Worm (Caenorhabditis elegans): ENCODE results near the gene str-61.

str-61 gene

DNA sequence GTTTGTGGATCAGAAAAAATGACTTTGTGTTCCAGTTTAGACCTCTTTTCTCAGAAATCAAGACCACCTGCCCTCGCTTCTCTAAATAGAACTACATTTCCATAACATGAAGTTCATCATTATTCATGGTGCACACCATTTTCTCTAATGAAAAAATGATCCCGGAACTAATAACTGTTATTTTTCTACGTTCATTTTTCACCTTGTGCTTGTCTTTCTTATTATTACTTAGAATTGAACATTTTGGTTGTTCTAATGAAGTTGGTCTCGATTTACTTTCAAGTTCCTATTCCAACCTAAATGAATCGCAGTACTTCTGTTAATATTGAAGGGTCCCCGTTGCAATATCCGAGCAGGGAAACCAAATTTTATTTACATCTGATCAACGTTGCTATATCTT is 11.8 kb upstream of the str-61 start, which contains the start of gene srw-36:
srw-36 (plus strand) TSS at position 301 of the 400 bp plus-strand sequence.
- TF ChIP-seq zag-1 (tag; optimal IDR thresholded peaks at IDR 0.05): no peak
- no peak for TF ChIP-seq lin-39 (tag; optimal IDR thresholded peaks at IDR 0.05)
- TF ChIP-seq mab-9 (GFP tag; IDR thresholded peaks at IDR 0.05): no peak
- TF ChIP-seq lin-35 (GFP tag; optimal IDR thresholded peaks at IDR 0.05): no peak
- no peak for TF ChIP-seq dsc-1 (tag; optimal IDR thresholded peaks at IDR 0.05)
- no peak for TF ChIP-seq nhr-28 (tag; optimal IDR thresholded peaks at IDR 0.05)
- TF ChIP-seq jun-1 (tag; optimal IDR thresholded peaks at IDR 0.05): no peak
- TF ChIP-seq alr-1 (tag; optimal IDR thresholded peaks at IDR 0.05; ENCODE audit: borderline replicate concordance): no peak
- no peak for TF ChIP-seq mdl-1 (tag; optimal IDR thresholded peaks at IDR 0.05)
- TF ChIP-seq nhr-12 (tag; optimal IDR thresholded peaks at IDR 0.05): no peak
- TF ChIP-seq hlh-4 (tag; optimal IDR thresholded peaks at IDR 0.05): no peak

DNA sequence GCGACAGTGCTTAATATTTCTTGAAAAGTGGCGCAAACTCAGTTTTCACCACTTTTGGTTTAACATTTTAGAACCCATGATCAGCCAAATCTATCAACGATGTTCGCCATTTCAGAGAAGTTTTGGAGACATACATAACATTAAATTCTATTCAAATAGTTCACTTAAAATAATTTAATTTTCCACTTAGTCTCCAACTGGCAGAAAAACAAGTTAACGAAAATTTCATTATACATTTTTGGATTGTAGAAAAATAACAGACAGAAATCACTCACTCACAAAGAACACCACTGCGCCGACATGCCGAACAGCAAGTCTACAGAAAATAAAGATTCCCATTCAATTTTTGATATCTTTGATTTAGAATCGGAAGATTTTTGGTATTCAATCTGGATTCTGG is 8.9 kb upstream of the str-61 start, which contains the start of gene srw-44:
srw-44 (plus strand) TSS at position 301 of the 400 bp plus-strand sequence.
- TF ChIP-seq lir-3 (tag; optimal IDR thresholded peaks at IDR 0.05; ENCODE audit: poor library complexity): no peak
- TF ChIP-seq C16A3.4 (tag; optimal IDR thresholded peaks at IDR 0.05): no peak
- no peak for TF ChIP-seq Y116A8C.19 (tag; optimal IDR thresholded peaks at IDR 0.05; ENCODE audit: borderline replicate concordance)
- no peak for TF ChIP-seq unc-62 (GFP tag; optimal IDR thresholded peaks at IDR 0.05)
- TF ChIP-seq pax-3 (tag; optimal IDR thresholded peaks at IDR 0.05): no peak

DNA sequence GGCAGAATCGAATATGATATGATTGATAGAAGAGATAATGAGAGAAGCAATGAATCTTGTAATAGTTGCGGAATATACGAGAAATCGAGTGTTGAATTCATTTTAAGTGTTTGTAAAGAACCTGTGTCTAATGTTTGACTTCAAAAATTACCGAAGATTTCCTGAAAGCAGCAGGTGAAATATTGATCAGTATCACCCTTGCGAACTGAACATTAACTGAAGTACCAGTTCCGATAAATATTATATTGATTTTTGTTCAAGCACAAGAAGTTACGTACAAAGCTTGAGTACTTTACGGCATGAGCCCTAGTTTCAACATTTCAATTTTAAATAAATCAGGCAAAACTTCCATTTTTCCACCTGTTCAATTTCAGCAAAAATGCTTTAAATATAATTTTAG is 8.1 kb upstream of the str-61 start, which contains the start of gene srz-103:
srz-103 (minus strand) TSS at position 101 of the 400 bp plus-strand sequence.
- TF ChIP-seq efl-1 (optimal IDR thresholded peaks at IDR 0.05) (no peak), efl-1 (GFP tag; optimal IDR thresholded peaks at IDR 0.05 in 1 of 2) (no peak), dsc-1 (tag; optimal IDR thresholded peaks at IDR 0.05) (no peak), elt-2 (tag; optimal IDR thresholded peaks at IDR 0.05) (no peak), nhr-84 (tag; optimal IDR thresholded peaks at IDR 0.05) (no peak), xbp-1 (tag; optimal IDR thresholded peaks at IDR 0.05) (no peak), nhr-76 (tag; optimal IDR thresholded peaks at IDR 0.05) (no peak), sptf-1 (tag; optimal IDR thresholded peaks at IDR 0.05) (no peak), lin-14 (GFP tag; optimal IDR thresholded peaks at IDR 0.05) (no peak), blmp-1 (tag; optimal IDR thresholded peaks at IDR 0.05) (no peak), jun-1 (tag; optimal IDR thresholded peaks at IDR 0.05) (no peak), efl-3 (GFP tag; optimal IDR thresholded peaks at IDR 0.05) (no peak), snpc-4 (tag; optimal IDR thresholded peaks at IDR 0.05) (no peak), nhr-20 (tag; optimal IDR thresholded peaks at IDR 0.05) (no peak), ceh-82 (tag; optimal IDR thresholded peaks at IDR 0.05) (no peak), C34B4.2 (tag; optimal IDR thresholded peaks at IDR 0.05) (no peak), elt-3 (tag; optimal IDR thresholded peaks at IDR 0.05) (no peak), fkh-10 (GFP tag; optimal IDR thresholded peaks at IDR 0.05) (no peak), aha-1 (tag; optimal IDR thresholded peaks at IDR 0.05) (no peak), nhr-85 (tag) (no peak), sup-37 (GFP tag; optimal IDR thresholded peaks at IDR 0.05) (no peak)

ce11 chrV:16675553-16675952 is 4.5 kb upstream of the str-61 start, which contains the start of gene srz-1:
srz-1 (plus strand) TSS chrV:16675853.
- TF ChIP-seq F16B12.6 (tag; optimal IDR thresholded peaks at IDR 0.05): no peak
- no peak for TF ChIP-seq irx-1 (tag; optimal IDR thresholded peaks at IDR 0.05)
- no peak for TF ChIP-seq vab-15 (tag; optimal IDR thresholded peaks at IDR 0.05)
- no peak for TF ChIP-seq unc-130 (tag; optimal IDR thresholded peaks at IDR 0.05)
- TF ChIP-seq aha-1 (tag; optimal IDR thresholded peaks at IDR 0.05): no peak
- no peak for TF ChIP-seq nhr-76 (tag; optimal IDR thresholded peaks at IDR 0.05)
- no peak for TF ChIP-seq unc-30 (tag; optimal IDR thresholded peaks at IDR 0.05)
- no peak for TF ChIP-seq pqm-1 (tag; optimal IDR thresholded peaks at IDR 0.05)
- TF ChIP-seq lir-3 (tag; optimal IDR thresholded peaks at IDR 0.05; ENCODE audit: poor library complexity): no peak
- no peak for TF ChIP-seq pag-3 (tag; optimal IDR thresholded peaks at IDR 0.05; ENCODE audit: borderline replicate concordance, insufficient read depth)
- TF ChIP-seq lsy-2 (tag; optimal IDR thresholded peaks at IDR 0.05): no peak
- no peak for TF ChIP-seq elt-2 (tag; optimal IDR thresholded peaks at IDR 0.05)
- no peak for TF ChIP-seq ces-1 (GFP tag; optimal IDR thresholded peaks at IDR 0.05)
- no peak for TF ChIP-seq grh-1 (GFP tag; IDR thresholded peaks at IDR 0.05)
- no peak for TF ChIP-seq nhr-11 (tag; optimal IDR thresholded peaks at IDR 0.05)

Measured in whole organism, L1 larva.